Worm (Caenorhabditis elegans) whole organism, L1 larva: ENCODE data around the gene C47E12.13.
"Not testable (repeated sequence)": the region's sequence is repeated elsewhere in the genome, so short reads cannot be mapped to it uniquely, and the experiment has no call there.

Experiments used
- C04F5.9 ChIP-seq: sonication (generic microtip); optimal IDR thresholded peaks from 2 replicates; lab custom pipeline; 2016; ENCODE audit warnings: missing genetic modification characterization, missing compliant biosample characterization
- C16A3.4 ChIP-seq: fragments of 150-350 bp; optimal IDR thresholded peaks from 2 replicates; lab custom pipeline; 2014; ENCODE audit warnings: missing biosample characterization, missing genetic modification characterization
- F16B12.6 ChIP-seq: fragments of 150-350 bp; optimal IDR thresholded peaks from 2 replicates; lab custom pipeline; 2014; ENCODE audit warnings: missing biosample characterization, missing genetic modification characterization
- Y116A8C.19 ChIP-seq: sonication (generic microtip); optimal IDR thresholded peaks from 2 replicates; lab custom pipeline; 2016; ENCODE audit warnings: missing compliant biosample characterization, missing genetic modification characterization, borderline replicate concordance
- ceh-63 ChIP-seq: fragments of 200-800 bp; sonication (Bioruptor generic); optimal IDR thresholded peaks from 2 replicates; lab custom pipeline; 2018; ENCODE audit warnings: mild to moderate bottlenecking, missing genetic modification characterization, missing compliant biosample characterization
- ceh-82 ChIP-seq, 3 experiments: fragments of 150-350 bp in 1 of 3; sonication (generic microtip) in 2 of 3; optimal IDR thresholded peaks; 2 replicates each; lab custom pipeline; 2014 to 2017; ENCODE audit warnings: missing biosample characterization in 3 of 3, missing genetic modification characterization in 3 of 3
- ces-1 ChIP-seq: fragments of 150-350 bp; optimal IDR thresholded peaks from 2 replicates; lab custom pipeline; 2014; ENCODE audit warnings: missing biosample characterization, missing genetic modification reagents, missing genetic modification characterization
- dpl-1 ChIP-seq, 3 experiments: fragments of 150-350 bp in 2 of 3; sonication (generic microtip) in 1 of 3; optimal IDR thresholded peaks; 2 replicates each; lab custom pipeline; 2014 to 2017; ENCODE audit warnings: missing biosample characterization in 3 of 3, missing genetic modification characterization in 3 of 3, missing genetic modification reagents in 3 of 3
- egl-13 ChIP-seq: sonication (generic microtip); optimal IDR thresholded peaks from 2 replicates; lab custom pipeline; 2016; ENCODE audit warnings: missing genotype, missing genetic modification reagents, missing genetic modification characterization, missing compliant biosample characterization
- elt-2 ChIP-seq: sonication (generic microtip); optimal IDR thresholded peaks from 2 replicates; lab custom pipeline; 2016; ENCODE audit warnings: missing genetic modification characterization, mild to moderate bottlenecking, inconsistent platforms, missing compliant biosample characterization, missing genetic modification reagents
- elt-3 ChIP-seq, 6 experiments: fragments of 150-350 bp in 1 of 6; sonication (generic microtip); optimal IDR thresholded peaks; 2 replicates each; lab custom pipeline; 2017 to 2018; ENCODE audit warnings: missing biosample characterization in 6 of 6, missing genetic modification characterization in 6 of 6, inconsistent platforms in 1 of 6
- ets-5 ChIP-seq: fragments of 200-800 bp; sonication (Bioruptor generic); IDR thresholded peaks from 2 replicates; pipeline ENCODE4 v1.3.6; 2022; ENCODE audit warnings: missing genetic modification characterization, missing compliant biosample characterization
- fkh-10 ChIP-seq: sonication (generic microtip); optimal IDR thresholded peaks from 2 replicates; lab custom pipeline; 2017; ENCODE audit warnings: missing biosample characterization, missing genetic modification reagents, missing genetic modification characterization
- fkh-8 ChIP-seq: sonication (generic microtip); optimal IDR thresholded peaks from 2 replicates; lab custom pipeline; 2016; ENCODE audit warnings: mild to moderate bottlenecking, missing genetic modification characterization, missing compliant biosample characterization
- fos-1 ChIP-seq: fragments of 150-350 bp; optimal IDR thresholded peaks from 2 replicates; lab custom pipeline; 2014; ENCODE audit warnings: missing biosample characterization, missing genetic modification characterization
- hpl-2 ChIP-seq: fragments of 150-350 bp; optimal IDR thresholded peaks from 2 replicates; lab custom pipeline; 2014; ENCODE audit warnings: missing biosample characterization, missing genetic modification reagents, missing genetic modification characterization
- irx-1 ChIP-seq: sonication (generic microtip); optimal IDR thresholded peaks from 2 replicates; lab custom pipeline; 2016; ENCODE audit warnings: missing genetic modification characterization, missing compliant biosample characterization
- isw-1 ChIP-seq: fragments of 200-800 bp; sonication (Bioruptor generic); IDR thresholded peaks from 2 replicates; pipeline ENCODE4 v1.3.6; 2022; ENCODE audit warnings: missing genetic modification characterization, missing compliant biosample characterization
- lin-35 ChIP-seq, 2 experiments: fragments of 150-350 bp; optimal IDR thresholded peaks; 2 replicates each; lab custom pipeline; 2014; ENCODE audit warnings: missing biosample characterization in 2 of 2, missing genetic modification characterization in 2 of 2, missing genetic modification reagents in 2 of 2
- lin-39 ChIP-seq: fragments of 150-350 bp; optimal IDR thresholded peaks from 2 replicates; lab custom pipeline; 2014; ENCODE audit warnings: missing biosample characterization, missing genetic modification reagents, missing genetic modification characterization
- mdl-1 ChIP-seq, 2 experiments: fragments of 150-350 bp; optimal IDR thresholded peaks; 2 replicates each; lab custom pipeline; 2014 to 2017; ENCODE audit warnings: missing biosample characterization in 2 of 2, missing genetic modification characterization in 2 of 2, inconsistent platforms in 1 of 2
- mef-2 ChIP-seq: fragments of 150-350 bp; optimal IDR thresholded peaks from 2 replicates; lab custom pipeline; 2014; ENCODE audit warnings: missing biosample characterization, missing genetic modification characterization
- mep-1 ChIP-seq: fragments of 150-350 bp; optimal IDR thresholded peaks from 2 replicates; lab custom pipeline; 2014; ENCODE audit warnings: missing biosample characterization, missing genetic modification characterization
- nhr-11 ChIP-seq: fragments of 150-350 bp; optimal IDR thresholded peaks from 2 replicates; lab custom pipeline; 2014; ENCODE audit warnings: missing biosample characterization, missing genetic modification characterization
- nhr-19 ChIP-seq: fragments of 200-800 bp; sonication (Bioruptor generic); conservative IDR thresholded peaks from 2 replicates; pipeline ENCODE4 v1.3.6; 2022; ENCODE audit warnings: missing genetic modification characterization, missing compliant biosample characterization
- nhr-20 ChIP-seq: sonication (generic microtip); optimal IDR thresholded peaks from 2 replicates; lab custom pipeline; 2016; ENCODE audit warnings: mild to moderate bottlenecking, missing genetic modification characterization, missing compliant biosample characterization
- nhr-71 ChIP-seq: sonication (generic microtip); optimal IDR thresholded peaks from 2 replicates; lab custom pipeline; 2016; ENCODE audit warnings: mild to moderate bottlenecking, missing genetic modification characterization, moderate library complexity, missing compliant biosample characterization
- nhr-76 ChIP-seq: sonication (generic microtip); optimal IDR thresholded peaks from 2 replicates; lab custom pipeline; 2017; ENCODE audit warnings: missing biosample characterization, missing genetic modification characterization
- nhr-84 ChIP-seq: sonication (generic microtip); optimal IDR thresholded peaks from 2 replicates; lab custom pipeline; 2017; ENCODE audit warnings: missing biosample characterization, missing genetic modification characterization
- pag-3 ChIP-seq: sonication (generic microtip); optimal IDR thresholded peaks from 2 replicates; lab custom pipeline; 2017; ENCODE audit warnings: missing genetic modification characterization, mild to moderate bottlenecking, missing compliant biosample characterization, antibody characterized with exemption, borderline replicate concordance; ENCODE audit not compliant: insufficient read depth
- rnt-1 ChIP-seq: sonication (generic microtip); optimal IDR thresholded peaks from 2 replicates; lab custom pipeline; 2016; ENCODE audit warnings: mild to moderate bottlenecking, missing genetic modification characterization, moderate library complexity, missing compliant biosample characterization
- snu-23 ChIP-seq: sonication (generic microtip); optimal IDR thresholded peaks from 2 replicates; lab custom pipeline; 2016; ENCODE audit warnings: missing genetic modification characterization, missing compliant biosample characterization
- sptf-1 ChIP-seq: fragments of 150-350 bp; optimal IDR thresholded peaks from 2 replicates; lab custom pipeline; 2014; ENCODE audit warnings: missing biosample characterization, missing genetic modification characterization
- swsn-7 ChIP-seq: sonication (generic microtip); optimal IDR thresholded peaks from 2 replicates; lab custom pipeline; 2016; ENCODE audit warnings: missing genetic modification characterization, missing compliant biosample characterization
- tbx-2 ChIP-seq: sonication (generic microtip); optimal IDR thresholded peaks from 2 replicates; lab custom pipeline; 2016; ENCODE audit warnings: missing genetic modification characterization, missing compliant biosample characterization
- tlp-1 ChIP-seq: fragments of 150-350 bp; optimal IDR thresholded peaks from 2 replicates; lab custom pipeline; 2014; ENCODE audit warnings: missing biosample characterization, missing genetic modification characterization
- unc-130 ChIP-seq: fragments of 150-350 bp; optimal IDR thresholded peaks from 2 replicates; lab custom pipeline; 2017; ENCODE audit warnings: missing biosample characterization, missing genetic modification characterization, inconsistent platforms
- unc-98 ChIP-seq: fragments of 200-800 bp; sonication (Bioruptor generic); IDR thresholded peaks from 2 replicates; pipeline ENCODE4 v1.3.6; 2022; ENCODE audit warnings: missing genetic modification characterization, missing compliant biosample characterization
- xbp-1 ChIP-seq: sonication (generic microtip); optimal IDR thresholded peaks from 2 replicates; lab custom pipeline; 2016; ENCODE audit warnings: missing genetic modification characterization, missing compliant biosample characterization
- ztf-11 ChIP-seq, 2 experiments: sonication (generic microtip); optimal IDR thresholded peaks; 2 replicates each; lab custom pipeline; 2016 to 2017; ENCODE audit warnings: missing genetic modification characterization in 2 of 2, missing biosample characterization in 1 of 2, missing compliant biosample characterization in 1 of 2

Gene C47E12.13

ce11 chrIV:10028779-10029178 lies 22.1 kb upstream of the C47E12.13 start, which contains the start of the genes F44D12.16 and msd-2:
Gene F44D12.16 (plus strand): TSS chrIV:10029079.
Gene msd-2 (plus strand): TSS chrIV:10029083.
- TF ChIP-seq ceh-82 (tag; optimal IDR thresholded peaks at IDR 0.05; lab: Kevin White, UChicago); rnt-1; swsn-7: not testable (repeated sequence)

DNA sequence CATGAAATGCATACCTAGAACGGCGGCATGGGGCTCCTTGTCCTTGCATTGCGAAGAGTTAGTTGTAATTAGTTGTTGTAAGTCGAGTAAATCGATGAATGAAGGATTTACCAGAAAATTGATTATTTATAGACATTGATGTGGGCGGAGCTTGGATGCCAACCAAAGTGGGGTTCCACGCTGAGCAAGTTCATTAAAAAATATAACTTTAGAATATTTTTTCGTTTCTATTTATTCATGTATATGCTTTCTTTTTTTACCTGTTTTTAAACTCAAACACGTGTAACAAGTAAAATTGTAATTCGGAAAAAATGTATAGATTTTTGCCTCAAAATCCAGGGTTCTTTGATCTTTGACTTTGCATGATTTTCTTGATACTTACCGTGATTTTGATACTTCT lies 20.9 kb upstream of the C47E12.13 start, which contains the start of gene gipc-2:
gipc-2 (minus strand) TSS at position 101 of the 400 bp plus-strand sequence.
- TF ChIP-seq F16B12.6 (tag; lab: Kevin White, UChicago) (no peak), hpl-2 (GFP tag; lab: Kevin White, UChicago) (no peak), sptf-1 (no peak), lin-35 (GFP tag; optimal IDR thresholded peaks at IDR 0.05; lab: Kevin White, UChicago) (no peak), egl-13 (tag; lab: Kevin White, UChicago) (no peak), ceh-63 (GFP tag; lab: Kevin White, UChicago) (no peak), swsn-7 (no peak), nhr-71 (no peak), lin-39 (tag; lab: Kevin White, UChicago) (no peak), nhr-76 (tag; lab: Kevin White, UChicago) (no peak), elt-2 (tag; lab: Kevin White, UChicago) (no peak), isw-1 (GFP tag; lab: Robert Waterston, UW) (no peak), elt-3 (tag; optimal IDR thresholded peaks at IDR 0.05; lab: Kevin White, UChicago) (no peak), nhr-19 (GFP tag; lab: Robert Waterston, UW) (no peak), unc-98 (GFP tag; lab: Robert Waterston, UW) (no peak), Y116A8C.19 (tag; lab: Kevin White, UChicago) (no peak), pag-3 (tag; lab: Kevin White, UChicago) (no peak), ets-5 (GFP tag; lab: Robert Waterston, UW) (no peak), nhr-84 (no peak), mep-1 (tag; lab: Kevin White, UChicago) (no peak)

- TF ChIP-seq ces-1 (no peak), rnt-1 (no peak), elt-3 (tag; optimal IDR thresholded peaks at IDR 0.05; lab: Kevin White, UChicago) (no peak), C16A3.4 (tag; lab: Kevin White, UChicago) (no peak), tlp-1 (no peak), ztf-11 (tag; optimal IDR thresholded peaks at IDR 0.05; lab: Kevin White, UChicago) (no peak)
Measured at ce11 chrIV:10026129-10026528, 19.4 kb upstream of the C47E12.13 start.

ce11 chrIV:10022991-10023390 lies 16.3 kb upstream of the C47E12.13 start, which contains the start of gene F44D12.8:
Gene F44D12.8 (plus strand): TSS chrIV:10023291.
- no peak for TF ChIP-seq mef-2 (tag; lab: Kevin White, UChicago)
- TF ChIP-seq fkh-10 (GFP tag; lab: Kevin White, UChicago), result no peak
- TF ChIP-seq nhr-76 (tag; lab: Kevin White, UChicago), result no peak
- TF ChIP-seq dpl-1 (GFP tag; optimal IDR thresholded peaks at IDR 0.05; lab: Kevin White, UChicago), result no peak
- TF ChIP-seq fos-1 (tag; lab: Kevin White, UChicago), result no peak
- no peak for TF ChIP-seq sptf-1
- no peak for TF ChIP-seq C04F5.9 (tag; lab: Kevin White, UChicago)
- TF ChIP-seq snu-23, result no peak
- no peak for TF ChIP-seq tbx-2 (tag; lab: Kevin White, UChicago)
- no peak for TF ChIP-seq fkh-8 (tag; lab: Kevin White, UChicago)
- TF ChIP-seq elt-3 (tag; optimal IDR thresholded peaks at IDR 0.05; lab: Kevin White, UChicago), result no peak
- TF ChIP-seq nhr-11 (tag; lab: Kevin White, UChicago), result no peak
- no peak for TF ChIP-seq unc-130 (tag; lab: Kevin White, UChicago)
- TF ChIP-seq ets-5 (GFP tag; lab: Robert Waterston, UW), result no peak
- TF ChIP-seq irx-1 (tag; lab: Kevin White, UChicago), result no peak
- no peak for TF ChIP-seq unc-98 (GFP tag; lab: Robert Waterston, UW)
- TF ChIP-seq nhr-20 (tag; lab: Kevin White, UChicago), result no peak
- TF ChIP-seq ceh-63 (GFP tag; lab: Kevin White, UChicago), result no peak
- no peak for TF ChIP-seq mdl-1 (tag; optimal IDR thresholded peaks at IDR 0.05; lab: Kevin White, UChicago)
- no peak for TF ChIP-seq xbp-1 (tag; lab: Kevin White, UChicago)
